Worm (Caenorhabditis elegans) whole organism, L3 larva: ENCODE results near the gene fmo-3.

Experiments used
- ZK546.5 ChIP-seq: sonication (generic microtip); optimal IDR thresholded peaks from 2 replicates; lab custom pipeline; 2017; ENCODE audit warnings: missing biosample characterization, missing genetic modification characterization
- elt-2 ChIP-seq: sonication (generic microtip); optimal IDR thresholded peaks from 2 replicates; lab custom pipeline; 2016; ENCODE audit warnings: missing genetic modification reagents, mild to moderate bottlenecking, missing genetic modification characterization, missing compliant biosample characterization
- lin-15B ChIP-seq: fragments of 150-350 bp; optimal IDR thresholded peaks from 2 replicates; lab custom pipeline; 2014; ENCODE audit warnings: missing biosample characterization, missing genetic modification characterization
- nhr-77 ChIP-seq: fragments of 150-350 bp; optimal IDR thresholded peaks from 2 replicates; lab custom pipeline; 2014; ENCODE audit warnings: missing biosample characterization, missing genetic modification characterization
- pqm-1 ChIP-seq: fragments of 150-350 bp; optimal IDR thresholded peaks from 2 replicates; lab custom pipeline; 2017; ENCODE audit warnings: missing biosample characterization, missing genetic modification characterization, inconsistent platforms
- zag-1 ChIP-seq: fragments of 150-350 bp; optimal IDR thresholded peaks from 2 replicates; lab custom pipeline; 2014; ENCODE audit warnings: missing biosample characterization, missing genetic modification characterization

DNA sequence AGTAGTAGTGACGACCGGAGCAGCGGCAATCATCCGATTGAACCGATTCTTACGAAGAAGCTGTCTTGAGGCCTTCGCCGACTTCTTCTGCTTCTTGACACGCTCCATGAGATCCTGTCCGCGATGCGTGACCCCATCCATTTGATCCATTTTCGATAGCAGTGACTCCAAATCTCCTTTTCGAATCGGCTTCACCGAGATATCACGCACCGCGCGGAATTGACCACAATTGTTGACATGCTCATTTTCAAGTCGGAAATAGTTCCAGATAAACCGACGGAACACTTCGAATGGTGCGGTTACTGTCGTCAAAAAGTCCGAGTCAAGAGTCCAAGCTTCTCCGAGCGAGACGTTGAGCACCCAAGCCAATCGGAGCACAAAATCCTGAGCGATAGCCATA, 9.4 kb downstream of the fmo-3 start:
- TF ChIP-seq elt-2 (tag; lab: Kevin White, UChicago), result no peak
- no peak for TF ChIP-seq pqm-1 (tag; lab: Kevin White, UChicago)
- TF ChIP-seq zag-1 (tag; lab: Kevin White, UChicago), result no peak
- TF ChIP-seq nhr-77 (tag; lab: Kevin White, UChicago), result no peak
- no peak for TF ChIP-seq ZK546.5
- TF ChIP-seq lin-15B (tag; lab: Kevin White, UChicago), result no peak
